Worm (Caenorhabditis elegans) whole organism, L2 larva: ENCODE measurements around the gene F55A4.3.

ENCODE experiments used
- ZK546.5 ChIP-seq: sonication (generic microtip); optimal IDR thresholded peaks from 2 replicates; lab custom pipeline; 2017; ENCODE audit warnings: missing biosample characterization, missing genetic modification characterization
- nhr-23 ChIP-seq: fragments of 150-350 bp; optimal IDR thresholded peaks from 2 replicates; lab custom pipeline; 2014; ENCODE audit warnings: missing biosample characterization, missing genetic modification reagents, missing genetic modification characterization
- sem-4 ChIP-seq: fragments of 150-350 bp; optimal IDR thresholded peaks from 2 replicates; lab custom pipeline; 2014; ENCODE audit warnings: missing biosample characterization, missing genetic modification reagents, missing genetic modification characterization
- skn-1 ChIP-seq: sonication (generic microtip); optimal IDR thresholded peaks from 2 replicates; lab custom pipeline; 2017; ENCODE audit warnings: missing biosample characterization, missing genetic modification characterization

- TF ChIP-seq nhr-23 (tag; lab: Kevin White, UChicago) (no peak), ZK546.5 (tag; lab: Kevin White, UChicago) (no peak), sem-4 (tag; lab: Kevin White, UChicago) (no peak), skn-1 (tag; lab: Kevin White, UChicago) (no peak)
These were observed 19.4 kb upstream of the F55A4.3 start for ce11 chrX:1044327-1044726.
